Fruit fly (Drosophila melanogaster) whole organism, embryonic: ENCODE results near the gene RpS7.

Source experiments
- Antp ChIP-seq: fragments of 200-800 bp; sonication (Bioruptor generic); optimal IDR thresholded peaks from 3 replicates; lab custom pipeline; 2016; ENCODE audit warnings: missing biosample characterization, missing genetic modification characterization
- B-H1 ChIP-seq: fragments of 200-800 bp; sonication (Bioruptor generic); IDR thresholded peaks from 3 replicates; pipeline ENCODE4 v1.3.6; 2022; ENCODE audit warnings: missing biosample characterization, missing genetic modification characterization
- Blimp-1 ChIP-seq: fragments of 200-800 bp; sonication (Bioruptor generic); optimal IDR thresholded peaks from 3 replicates; lab custom pipeline; 2018; ENCODE audit warnings: missing biosample characterization, missing genetic modification characterization, mild to moderate bottlenecking, moderate library complexity, missing genetic modification reagents
- CG10431 ChIP-seq: fragments of 200-800 bp; sonication (Bioruptor generic); optimal IDR thresholded peaks from 3 replicates; lab custom pipeline; 2018; ENCODE audit warnings: missing biosample characterization, mild to moderate bottlenecking, missing genetic modification characterization
- CG11456 ChIP-seq: fragments of 200-800 bp; sonication (Bioruptor generic); IDR thresholded peaks from 3 replicates; pipeline ENCODE4 v1.3.6; 2022; ENCODE audit warnings: missing biosample characterization, missing genetic modification characterization
- CG11504 ChIP-seq: fragments of 200-800 bp; sonication (Bioruptor generic); optimal IDR thresholded peaks from 3 replicates; lab custom pipeline; 2019; ENCODE audit warnings: missing biosample characterization, mild to moderate bottlenecking, missing genetic modification characterization, moderate library complexity
- CG12219 ChIP-seq: fragments of 200-800 bp; sonication (Bioruptor generic); optimal IDR thresholded peaks from 3 replicates; lab custom pipeline; 2018; ENCODE audit warnings: missing biosample characterization, mild to moderate bottlenecking, missing genetic modification characterization
- CG15011 ChIP-seq: fragments of 200-800 bp; sonication (Bioruptor generic); optimal IDR thresholded peaks from 3 replicates; lab custom pipeline; 2018; ENCODE audit warnings: missing biosample characterization, mild to moderate bottlenecking, missing genetic modification characterization
- CG1529 ChIP-seq: fragments of 200-800 bp; sonication (Bioruptor generic); optimal IDR thresholded peaks from 3 replicates; lab custom pipeline; 2018; ENCODE audit warnings: missing biosample characterization, missing genetic modification characterization
- CG15479 ChIP-seq: fragments of 200-800 bp; sonication (Bioruptor generic); optimal IDR thresholded peaks from 3 replicates; lab custom pipeline; 2019; ENCODE audit warnings: missing biosample characterization, mild to moderate bottlenecking, missing genetic modification characterization, moderate library complexity
- CG16815 ChIP-seq: fragments of 200-800 bp; sonication (Bioruptor generic); optimal IDR thresholded peaks from 3 replicates; lab custom pipeline; 2017; ENCODE audit warnings: missing biosample characterization, mild to moderate bottlenecking, missing genetic modification characterization
- CG32772 ChIP-seq: fragments of 200-800 bp; sonication (Bioruptor generic); IDR thresholded peaks from 2 replicates; pipeline ENCODE4 v1.3.6; 2022; ENCODE audit warnings: missing biosample characterization, missing genetic modification characterization
- CG4328 ChIP-seq: fragments of 200-800 bp; sonication (Bioruptor generic); optimal IDR thresholded peaks from 3 replicates; lab custom pipeline; 2017; ENCODE audit warnings: missing biosample characterization, missing genetic modification reagents, missing genetic modification characterization
- CG4424 ChIP-seq: fragments of 200-800 bp; sonication (Bioruptor generic); optimal IDR thresholded peaks from 3 replicates; lab custom pipeline; 2016; ENCODE audit warnings: missing biosample characterization, missing genetic modification characterization
- CG4617 ChIP-seq: fragments of 200-800 bp; sonication (Bioruptor generic); optimal IDR thresholded peaks from 3 replicates; lab custom pipeline; 2016; ENCODE audit warnings: missing biosample characterization, missing genetic modification characterization, borderline replicate concordance
- CG5245 ChIP-seq: fragments of 200-800 bp; sonication (Bioruptor generic); optimal IDR thresholded peaks from 3 replicates; lab custom pipeline; 2016; ENCODE audit warnings: missing biosample characterization, missing genetic modification characterization
- CG9437 ChIP-seq: fragments of 200-800 bp; sonication (Bioruptor generic); optimal IDR thresholded peaks from 2 replicates; lab custom pipeline; 2018; ENCODE audit warnings: missing biosample characterization, mild to moderate bottlenecking, missing genetic modification characterization
- CG9727 ChIP-seq: fragments of 200-800 bp; sonication (Bioruptor generic); optimal IDR thresholded peaks from 3 replicates; lab custom pipeline; 2017; ENCODE audit warnings: missing biosample characterization, mild to moderate bottlenecking, missing genetic modification characterization
- CG9817 ChIP-seq: fragments of 200-800 bp; sonication (Bioruptor generic); optimal IDR thresholded peaks from 2 replicates; lab custom pipeline; 2018; ENCODE audit warnings: missing biosample characterization, mild to moderate bottlenecking, missing genetic modification characterization, moderate library complexity
- CG9932 ChIP-seq: fragments of 200-800 bp; sonication (Bioruptor generic); IDR thresholded peaks from 2 replicates; pipeline ENCODE4 v1.3.6; 2022; ENCODE audit warnings: missing biosample characterization, missing genetic modification characterization
- Dip3 ChIP-seq: fragments of 200-800 bp; sonication (Bioruptor generic); optimal IDR thresholded peaks from 3 replicates; lab custom pipeline; 2016; ENCODE audit warnings: missing biosample characterization, missing genetic modification characterization
- Doc3 ChIP-seq: fragments of 200-800 bp; sonication (Bioruptor generic); IDR thresholded peaks from 3 replicates; pipeline ENCODE4 v1.3.6; 2022; ENCODE audit warnings: missing biosample characterization, missing genetic modification characterization; ENCODE audit not compliant: partially characterized antibody
- E2f1 ChIP-seq: fragments of 200-800 bp; sonication (Bioruptor generic); IDR thresholded peaks from 2 replicates; pipeline ENCODE4 v1.3.6; 2022; ENCODE audit warnings: missing biosample characterization, missing genetic modification characterization
- Gug ChIP-seq: fragments of 200-800 bp; sonication (Bioruptor generic); IDR thresholded peaks from 4 replicates; pipeline ENCODE4 v1.3.6; 2022; ENCODE audit warnings: missing biosample characterization, missing genetic modification characterization
- Hr3 ChIP-seq: fragments of 200-800 bp; sonication (Bioruptor generic); optimal IDR thresholded peaks from 3 replicates; lab custom pipeline; 2016; ENCODE audit warnings: missing biosample characterization, missing genetic modification characterization
- Nf-YB ChIP-seq: fragments of 200-800 bp; sonication (Bioruptor generic); optimal IDR thresholded peaks from 3 replicates; lab custom pipeline; 2019; ENCODE audit warnings: missing biosample characterization, mild to moderate bottlenecking, missing genetic modification characterization, moderate library complexity
- Side ChIP-seq: fragments of 200-800 bp; sonication (Bioruptor generic); optimal IDR thresholded peaks from 2 replicates; lab custom pipeline; 2016; ENCODE audit warnings: missing biosample characterization, missing genetic modification characterization
- Sry-δ ChIP-seq: fragments of 200-800 bp; sonication (Bioruptor generic); optimal IDR thresholded peaks from 2 replicates; lab custom pipeline; 2016; ENCODE audit warnings: missing biosample characterization, missing genetic modification characterization
- Trl ChIP-seq, 3 experiments: fragments of >200 bp in 2 of 3; fragments of 200-800 bp in 1 of 3; sonication (Bioruptor generic) in 1 of 3; optimal IDR thresholded peaks; 2 replicates in 1 of 3; 3 replicates in 2 of 3; lab custom pipeline; 2016 to 2017; ENCODE audit warnings: missing biosample characterization in 1 of 3, missing genetic modification characterization in 1 of 3
- amos ChIP-seq: fragments of 200-800 bp; sonication (Bioruptor generic); IDR thresholded peaks from 2 replicates; pipeline ENCODE4 v1.3.6; 2022; ENCODE audit warnings: missing biosample characterization, missing genetic modification characterization; ENCODE audit not compliant: partially characterized antibody
- aop ChIP-seq: fragments of 200-800 bp; sonication (Bioruptor generic); IDR thresholded peaks from 2 replicates; pipeline ENCODE4 v1.3.6; 2022; ENCODE audit warnings: missing biosample characterization, missing genetic modification characterization
- crc ChIP-seq: fragments of 200-800 bp; sonication (Bioruptor generic); optimal IDR thresholded peaks from 2 replicates; lab custom pipeline; 2016; ENCODE audit warnings: missing biosample characterization, missing genetic modification characterization
- crp ChIP-seq, 2 experiments: fragments of 200-800 bp; sonication (Bioruptor generic); optimal IDR thresholded peaks; 2 replicates in 1 of 2; 3 replicates in 1 of 2; lab custom pipeline; 2017; ENCODE audit warnings: missing biosample characterization in 2 of 2, missing genetic modification characterization in 2 of 2, mild to moderate bottlenecking in 1 of 2, moderate library complexity in 1 of 2
- fru ChIP-seq: fragments of >200 bp; optimal IDR thresholded peaks from 2 replicates; lab custom pipeline; 2017
- grn ChIP-seq: fragments of 200-800 bp; sonication (Bioruptor generic); optimal IDR thresholded peaks from 3 replicates; lab custom pipeline; 2017; ENCODE audit warnings: missing biosample characterization, missing genetic modification characterization
- kah ChIP-seq: fragments of 200-800 bp; sonication (Bioruptor generic); optimal IDR thresholded peaks from 2 replicates; lab custom pipeline; 2018; ENCODE audit warnings: missing biosample characterization, mild to moderate bottlenecking, missing genetic modification characterization
- kay ChIP-seq: fragments of 200-800 bp; sonication (Bioruptor generic); optimal IDR thresholded peaks from 2 replicates; lab custom pipeline; 2016; ENCODE audit warnings: missing biosample characterization, missing genetic modification characterization
- lab ChIP-seq: fragments of 200-800 bp; sonication (Bioruptor generic); optimal IDR thresholded peaks from 3 replicates; lab custom pipeline; 2017; ENCODE audit warnings: missing biosample characterization, missing genetic modification characterization, mild to moderate bottlenecking, moderate library complexity, missing genetic modification reagents
- lola ChIP-seq, 3 experiments: fragments of >200 bp in 2 of 3; fragments of 200-800 bp in 1 of 3; sonication (Bioruptor generic) in 1 of 3; optimal IDR thresholded peaks; 2 replicates each; lab custom pipeline; 2017 to 2019; ENCODE audit warnings: missing biosample characterization in 3 of 3, missing genetic modification characterization in 3 of 3, mild to moderate bottlenecking in 1 of 3, moderate library complexity in 1 of 3
- maf-S ChIP-seq: fragments of 200-800 bp; sonication (Bioruptor generic); optimal IDR thresholded peaks from 2 replicates; lab custom pipeline; 2016; ENCODE audit warnings: missing biosample characterization, missing genetic modification characterization
- row ChIP-seq: fragments of 200-800 bp; sonication (Bioruptor generic); IDR thresholded peaks from 3 replicates; pipeline ENCODE4 v1.3.6; 2022; ENCODE audit warnings: missing biosample characterization, missing genetic modification characterization
- salm ChIP-seq: fragments of 200-800 bp; sonication (Bioruptor generic); optimal IDR thresholded peaks from 2 replicates; lab custom pipeline; 2018; ENCODE audit warnings: missing biosample characterization, mild to moderate bottlenecking, missing genetic modification characterization
- slbo ChIP-seq: fragments of 200-800 bp; sonication (Bioruptor generic); IDR thresholded peaks from 2 replicates; pipeline ENCODE4 v1.3.6; 2022; ENCODE audit warnings: missing biosample characterization, missing genetic modification characterization
- stc ChIP-seq: fragments of 200-800 bp; sonication (Bioruptor generic); IDR thresholded peaks from 2 replicates; pipeline ENCODE4 v1.3.6; 2022; ENCODE audit warnings: missing biosample characterization, missing genetic modification characterization
- tgo ChIP-seq: fragments of 200-800 bp; sonication (Bioruptor generic); IDR thresholded peaks from 3 replicates; pipeline ENCODE4 v1.3.6; 2022; ENCODE audit warnings: missing biosample characterization, missing genetic modification characterization
- unc-4 ChIP-seq: fragments of 200-800 bp; sonication (Bioruptor generic); IDR thresholded peaks from 2 replicates; pipeline ENCODE4 v1.3.6; 2022; ENCODE audit warnings: missing biosample characterization, missing genetic modification characterization; ENCODE audit not compliant: partially characterized antibody
- zfh1 ChIP-seq: fragments of 200-800 bp; sonication (Bioruptor generic); IDR thresholded peaks from 3 replicates; pipeline ENCODE4 v1.3.6; 2022; ENCODE audit warnings: missing biosample characterization, missing genetic modification characterization

Gene RpS7

DNA sequence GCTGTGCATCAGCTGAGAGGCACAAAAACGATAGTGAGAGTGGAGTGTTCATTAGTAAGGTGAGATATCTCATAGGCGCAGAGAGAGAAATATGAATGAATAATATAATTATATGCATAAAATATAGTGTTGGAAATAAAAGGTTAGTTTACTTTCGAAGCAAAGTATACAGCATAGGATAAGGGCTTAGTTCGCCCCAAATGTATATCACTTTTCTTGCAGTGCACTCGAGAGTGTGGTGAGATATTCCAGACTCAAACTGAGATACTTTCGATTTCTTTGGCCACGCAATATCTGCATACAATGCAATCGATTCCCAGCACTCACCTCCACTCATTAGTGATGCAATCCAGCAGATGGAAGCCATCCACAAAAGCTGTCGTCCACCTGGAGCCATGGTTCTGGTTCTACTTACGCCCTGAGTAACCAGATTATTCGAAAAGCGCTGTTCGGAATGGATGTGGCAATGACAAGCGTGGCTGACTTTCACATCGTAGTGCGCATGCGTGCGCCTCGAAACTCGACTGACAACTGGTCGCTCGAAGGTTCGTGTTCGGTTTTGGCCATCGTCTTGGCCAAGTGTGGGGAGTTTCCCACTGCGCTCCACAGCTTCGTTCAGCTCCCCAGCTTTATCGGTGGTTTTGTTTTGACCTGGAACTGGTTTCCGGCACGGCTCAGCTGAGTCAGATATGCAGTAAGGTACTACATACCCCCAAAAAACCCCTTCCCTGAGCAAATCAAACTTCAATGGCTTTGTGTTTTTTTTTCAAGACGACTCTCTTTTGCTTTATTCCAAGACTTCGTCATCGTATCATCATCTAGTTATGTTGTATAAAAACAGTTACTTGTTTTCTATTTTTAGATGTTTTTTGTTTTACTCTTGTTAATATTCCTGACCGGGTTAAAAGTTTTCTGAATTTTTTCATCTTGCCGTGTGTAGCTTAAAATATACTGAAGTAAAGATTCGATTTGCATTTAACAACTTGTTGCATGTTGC, 37.9 kb downstream of the RpS7 start, which contains the start of gene Rsod:
TSS of gene Rsod (minus strand) at position 537 of the 997 bp plus-strand sequence.
- TF ChIP-seq E2f1 (GFP tag; lab: Robert Waterston, UW), result peak; percentile 71
- peak; percentile 99 for TF ChIP-seq Blimp-1 (GFP tag; lab: Kevin White, UChicago)
- TF ChIP-seq amos (GFP tag; lab: Robert Waterston, UW), result no peak; the same call in 1 of the 2 replicates
- no peak for TF ChIP-seq Side (GFP tag; lab: Kevin White, UChicago)
- peak in 1 of 2 experiments; percentile 8 for TF ChIP-seq Trl (optimal IDR thresholded peaks at IDR 0.05; lab: Kevin White, UChicago)
- TF ChIP-seq Trl (GFP tag; optimal IDR thresholded peaks at IDR 0.05; lab: Kevin White, UChicago), result no peak
- TF ChIP-seq Gug (GFP tag; lab: Robert Waterston, UW), result peak; percentile 51; the same call in 2 of the 4 replicates
- no peak for TF ChIP-seq CG4328 (GFP tag; lab: Kevin White, UChicago)
- TF ChIP-seq CG15011 (GFP tag; lab: Kevin White, UChicago), result no peak
- TF ChIP-seq lola (GFP tag; optimal IDR thresholded peaks at IDR 0.05; lab: Kevin White, UChicago), result peak in 1 of 3 experiments; percentile 43
- TF ChIP-seq CG9817 (tag; lab: Kevin White, UChicago), result no peak
- no peak for TF ChIP-seq Antp (GFP tag; lab: Kevin White, UChicago)
- TF ChIP-seq CG4424 (GFP tag; lab: Kevin White, UChicago), result no peak
- TF ChIP-seq salm, result peak; percentile 37
- TF ChIP-seq CG5245, result peak; percentile 37
- TF ChIP-seq CG15479, result no peak
- TF ChIP-seq unc-4 (GFP tag; lab: Robert Waterston, UW), result no peak
- peak; percentile 63; the same call in 2 of the 3 replicates for TF ChIP-seq CG11456 (GFP tag; lab: Robert Waterston, UW)
- peak; percentile 52 for TF ChIP-seq CG12219 (GFP tag; lab: Kevin White, UChicago)
- TF ChIP-seq CG9437 (GFP tag; lab: Kevin White, UChicago), result peak; percentile 15
- TF ChIP-seq B-H1 (GFP tag; lab: Robert Waterston, UW), result peak; percentile 63
- TF ChIP-seq lab (GFP tag; lab: Kevin White, UChicago), result peak; percentile 54
- no peak for TF ChIP-seq Sry-δ
- peak; percentile 10 for TF ChIP-seq Hr3 (GFP tag; lab: Kevin White, UChicago)
- no peak for TF ChIP-seq kah (GFP tag; lab: Kevin White, UChicago)
- TF ChIP-seq Nf-YB (GFP tag; lab: Kevin White, UChicago), result no peak
- TF ChIP-seq CG1529 (GFP tag; lab: Kevin White, UChicago), result peak; percentile 67
- TF ChIP-seq tgo (GFP tag; lab: Robert Waterston, UW), result peak; percentile 79
- peak; percentile 7 for TF ChIP-seq grn (GFP tag; lab: Kevin White, UChicago)
- no peak for TF ChIP-seq fru
- peak; percentile 68 for TF ChIP-seq CG11504 (tag; lab: Kevin White, UChicago)
- TF ChIP-seq CG9932, result no peak; the same call in 1 of the 2 replicates
- TF ChIP-seq zfh1 (GFP tag; lab: Robert Waterston, UW), result peak; percentile 83
- no peak for TF ChIP-seq maf-S (GFP tag; lab: Kevin White, UChicago)
- TF ChIP-seq slbo (GFP tag; lab: Robert Waterston, UW), result peak; percentile 48; the same call in 1 of the 2 replicates
- TF ChIP-seq Doc3 (GFP tag; lab: Robert Waterston, UW), result no peak
- TF ChIP-seq Dip3 (GFP tag; lab: Kevin White, UChicago), result no peak
- TF ChIP-seq crc (GFP tag; lab: Kevin White, UChicago), result no peak
- TF ChIP-seq kay, result no peak
- peak; percentile 37 for TF ChIP-seq CG9727 (GFP tag; lab: Kevin White, UChicago)
- TF ChIP-seq CG4617, result no peak
- TF ChIP-seq CG16815 (GFP tag; lab: Kevin White, UChicago), result peak; percentile 9
- TF ChIP-seq aop, result peak; percentile 45; the same call in 1 of the 2 replicates
- TF ChIP-seq crp (GFP tag; optimal IDR thresholded peaks at IDR 0.05; lab: Kevin White, UChicago), result peak in 1 of 2 experiments; percentile 25
- TF ChIP-seq CG32772 (GFP tag; lab: Robert Waterston, UW), result peak; percentile 52; the same call in 1 of the 2 replicates
- peak; percentile 74; the same call in 2 of the 3 replicates for TF ChIP-seq row (GFP tag; lab: Robert Waterston, UW)
- peak; percentile 70 for TF ChIP-seq stc (GFP tag; lab: Robert Waterston, UW)
- TF ChIP-seq CG10431 (GFP tag; lab: Kevin White, UChicago), result peak; percentile 27
